Fruit fly (Drosophila melanogaster) whole organism, adult: ENCODE data around the gene cic.

Experiments
- CG11617 ChIP-seq: fragments of 200-800 bp; sonication (Bioruptor generic); optimal IDR thresholded peaks from 2 replicates; lab custom pipeline; 2017; ENCODE audit warnings: mild to moderate bottlenecking, missing biosample characterization, missing genetic modification reagents, missing genetic modification characterization
- CG12768 ChIP-seq: fragments of 200-800 bp; sonication (Bioruptor generic); optimal IDR thresholded peaks from 2 replicates; lab custom pipeline; 2017; ENCODE audit warnings: missing biosample characterization, missing genetic modification characterization, mild to moderate bottlenecking, moderate library complexity, missing genetic modification reagents
- CG14711 ChIP-seq: fragments of 200-800 bp; sonication (Bioruptor generic); optimal IDR thresholded peaks from 2 replicates; lab custom pipeline; 2018; ENCODE audit warnings: missing biosample characterization, mild to moderate bottlenecking, missing genetic modification characterization, moderate library complexity
- CG1620 ChIP-seq: fragments of 200-800 bp; sonication (Bioruptor generic); optimal IDR thresholded peaks from 2 replicates; lab custom pipeline; 2016; ENCODE audit warnings: missing biosample characterization, missing genetic modification characterization
- CG33017 ChIP-seq: fragments of 200-800 bp; sonication (Bioruptor generic); optimal IDR thresholded peaks from 2 replicates; lab custom pipeline; 2018; ENCODE audit warnings: missing biosample characterization, mild to moderate bottlenecking, missing genetic modification characterization, moderate library complexity
- CG5204 ChIP-seq: fragments of 200-800 bp; sonication (Bioruptor generic); optimal IDR thresholded peaks from 2 replicates; lab custom pipeline; 2016; ENCODE audit warnings: missing biosample characterization, missing genetic modification characterization
- CG7045 ChIP-seq: fragments of 200-800 bp; sonication (Bioruptor generic); optimal IDR thresholded peaks from 2 replicates; lab custom pipeline; 2017; ENCODE audit warnings: missing biosample characterization, mild to moderate bottlenecking, missing genetic modification characterization
- CG7101 ChIP-seq: fragments of 200-800 bp; sonication (Bioruptor generic); optimal IDR thresholded peaks from 2 replicates; lab custom pipeline; 2018; ENCODE audit warnings: missing biosample characterization, mild to moderate bottlenecking, missing genetic modification characterization, moderate library complexity
- Clk ChIP-seq: fragments of 200-800 bp; sonication (Bioruptor generic); optimal IDR thresholded peaks from 2 replicates; lab custom pipeline; 2017; ENCODE audit warnings: missing biosample characterization, missing genetic modification characterization
- Crg-1 ChIP-seq: fragments of 200-800 bp; sonication (Bioruptor generic); optimal IDR thresholded peaks from 2 replicates; lab custom pipeline; 2016; ENCODE audit warnings: missing biosample characterization, missing genetic modification characterization
- Hr96 ChIP-seq: fragments of 200-800 bp; sonication (Bioruptor generic); optimal IDR thresholded peaks from 2 replicates; lab custom pipeline; 2016; ENCODE audit warnings: missing biosample characterization, missing genetic modification characterization
- Mnt ChIP-seq: fragments of 200-800 bp; sonication (Bioruptor generic); optimal IDR thresholded peaks from 2 replicates; lab custom pipeline; 2016; ENCODE audit warnings: missing biosample characterization, mild to moderate bottlenecking, missing genetic modification characterization
- bab1 ChIP-seq: fragments of 200-800 bp; sonication (Bioruptor generic); optimal IDR thresholded peaks from 3 replicates; lab custom pipeline; 2019; ENCODE audit warnings: missing biosample characterization, mild to moderate bottlenecking, missing genetic modification characterization, moderate library complexity
- cic ChIP-seq: fragments of 200-800 bp; sonication (Bioruptor generic); optimal IDR thresholded peaks from 2 replicates; lab custom pipeline; 2017; ENCODE audit warnings: missing biosample characterization, mild to moderate bottlenecking, missing genetic modification characterization, moderate library complexity
- cnc ChIP-seq, 2 experiments: fragments of >200 bp; optimal IDR thresholded peaks; 2 replicates each; lab custom pipeline; 2017
- kay ChIP-seq: fragments of 200-800 bp; sonication (Bioruptor generic); peaks from one replicate; lab custom pipeline; 2016; ENCODE audit warnings: missing biosample characterization, missing genetic modification characterization, borderline replicate concordance
- ovo ChIP-seq: fragments of 200-800 bp; sonication (Bioruptor generic); optimal IDR thresholded peaks from 2 replicates; lab custom pipeline; 2016; ENCODE audit warnings: missing biosample characterization, missing genetic modification characterization
- pad ChIP-seq: fragments of 200-800 bp; sonication (Bioruptor generic); optimal IDR thresholded peaks from 3 replicates; lab custom pipeline; 2017; ENCODE audit warnings: missing biosample characterization, missing genetic modification characterization, mild to moderate bottlenecking, moderate library complexity, missing genetic modification reagents
- tj ChIP-seq: fragments of 200-800 bp; sonication (Bioruptor generic); optimal IDR thresholded peaks from 3 replicates; lab custom pipeline; 2017; ENCODE audit warnings: missing biosample characterization, mild to moderate bottlenecking, missing genetic modification characterization, moderate library complexity
- toe ChIP-seq: fragments of 200-800 bp; sonication (Bioruptor generic); optimal IDR thresholded peaks from 2 replicates; lab custom pipeline; 2016; ENCODE audit warnings: missing biosample characterization, missing genetic modification characterization

cic gene

DNA sequence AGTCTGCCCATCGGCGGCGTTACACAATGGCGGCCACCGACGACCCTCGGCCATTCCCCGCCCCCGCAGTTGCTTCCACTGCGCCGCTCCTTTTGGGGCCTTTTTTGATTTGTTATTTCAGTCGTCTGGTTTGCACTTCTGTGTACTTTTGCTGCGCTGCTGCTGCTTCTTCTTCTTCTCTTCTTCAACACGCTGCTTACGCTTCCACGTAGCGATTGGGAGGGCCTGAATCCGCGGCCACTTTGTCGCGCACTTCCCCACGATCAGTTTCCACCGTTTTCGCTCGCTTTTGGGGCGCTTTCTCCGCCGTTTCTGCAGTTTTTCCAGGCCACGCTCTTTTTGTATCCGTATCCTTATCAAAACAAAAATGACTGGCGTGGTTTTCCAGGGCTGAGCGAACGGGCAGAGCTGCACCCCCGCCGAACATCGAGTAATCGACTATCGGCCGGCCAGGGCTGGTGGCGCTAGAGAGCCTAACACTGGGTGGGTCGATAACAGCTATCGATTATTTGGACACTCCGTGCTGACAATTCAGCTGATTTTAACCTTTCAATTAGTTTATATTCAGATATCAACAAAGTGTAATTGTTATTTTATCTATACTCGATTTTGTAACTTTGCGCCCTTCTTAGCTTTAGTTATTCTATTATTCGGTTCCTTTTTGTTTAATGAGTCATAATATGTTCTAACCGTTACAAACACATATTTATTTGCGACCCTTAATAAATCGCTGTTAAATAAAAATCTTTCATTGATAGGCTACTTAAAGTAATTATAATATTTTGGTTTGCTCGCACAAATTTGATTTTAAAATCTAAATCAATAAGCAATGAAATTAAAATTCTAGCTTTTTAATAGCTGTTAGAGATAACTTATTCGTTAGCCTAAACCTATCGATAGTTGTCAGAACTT, 75.3 kb downstream of the cic start, which contains the start of the genes CG4360 and Sirt2:
TSS of gene CG4360 (minus strand) at position 432 of the 912 bp plus-strand sequence.
TSS of gene Sirt2 (plus strand) at position 894 of the 912 bp plus-strand sequence.
- TF ChIP-seq tj (GFP tag; lab: Kevin White, UChicago) (peak; percentile 66), CG11617 (GFP tag; lab: Kevin White, UChicago) (peak; percentile 55), Hr96 (GFP tag; lab: Kevin White, UChicago) (peak; percentile 66), CG14711 (tag; lab: Kevin White, UChicago) (no peak), CG7045 (GFP tag; lab: Kevin White, UChicago) (peak; percentile 32), pad (GFP tag; lab: Kevin White, UChicago) (peak; percentile 36), CG12768 (GFP tag; lab: Kevin White, UChicago) (peak; percentile 11), ovo (GFP tag; lab: Kevin White, UChicago) (peak; percentile 26), Crg-1 (GFP tag; lab: Kevin White, UChicago) (no peak), CG7101 (tag; lab: Kevin White, UChicago) (peak; percentile 9), Mnt (GFP tag; lab: Kevin White, UChicago) (peak; percentile 92), CG5204 (GFP tag; lab: Kevin White, UChicago) (peak; percentile 45), CG1620 (peak; percentile 69), bab1 (GFP tag; lab: Kevin White, UChicago) (peak; percentile 78), cic (GFP tag; lab: Kevin White, UChicago) (peak; percentile 51), toe (peak; percentile 65), Clk (GFP tag; lab: Kevin White, UChicago) (peak; percentile 65), kay (no peak), CG33017 (no peak), cnc (optimal IDR thresholded peaks at IDR 0.05; lab: Kevin White, UChicago) (peak in 1 of 2 experiments; percentile 5)

DNA sequence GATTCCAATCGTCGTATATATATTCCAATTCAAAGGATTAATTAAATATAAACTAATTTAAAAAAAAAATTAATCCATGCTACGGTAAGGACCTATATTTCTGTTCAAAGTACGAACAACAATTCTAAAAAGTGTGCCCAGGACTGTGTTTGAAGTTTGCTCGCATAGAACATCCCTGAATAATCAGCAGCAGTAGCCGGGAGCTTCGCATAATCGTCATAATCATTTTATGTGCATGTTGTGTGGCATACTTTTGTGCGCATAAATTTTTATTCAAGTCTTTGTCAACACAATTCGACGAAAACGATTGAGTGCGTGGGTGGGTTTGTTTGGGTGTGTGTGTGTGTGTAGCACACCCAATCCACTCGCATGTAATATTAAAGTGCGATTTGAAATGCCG, 80.1 kb downstream of the cic start:
- no peak for TF ChIP-seq CG1620
- TF ChIP-seq CG14711 (tag; lab: Kevin White, UChicago), result no peak
- no peak for TF ChIP-seq cic (GFP tag; lab: Kevin White, UChicago)
- no peak for TF ChIP-seq Mnt (GFP tag; lab: Kevin White, UChicago)
- TF ChIP-seq Crg-1 (GFP tag; lab: Kevin White, UChicago), result no peak
- no peak for TF ChIP-seq CG7045 (GFP tag; lab: Kevin White, UChicago)
- TF ChIP-seq Hr96 (GFP tag; lab: Kevin White, UChicago), result no peak
- no peak for TF ChIP-seq ovo (GFP tag; lab: Kevin White, UChicago)
- TF ChIP-seq toe, result no peak
- TF ChIP-seq kay, result no peak
- TF ChIP-seq cnc (optimal IDR thresholded peaks at IDR 0.05; lab: Kevin White, UChicago), result no peak
- TF ChIP-seq tj (GFP tag; lab: Kevin White, UChicago), result no peak
- TF ChIP-seq CG12768 (GFP tag; lab: Kevin White, UChicago), result no peak
- TF ChIP-seq Clk (GFP tag; lab: Kevin White, UChicago), result no peak
- no peak for TF ChIP-seq bab1 (GFP tag; lab: Kevin White, UChicago)
- no peak for TF ChIP-seq CG7101 (tag; lab: Kevin White, UChicago)
- TF ChIP-seq CG5204 (GFP tag; lab: Kevin White, UChicago), result no peak
- no peak for TF ChIP-seq CG33017

- TF ChIP-seq CG33017 (no peak), CG11617 (GFP tag; lab: Kevin White, UChicago) (no peak), cic (GFP tag; lab: Kevin White, UChicago) (no peak), Mnt (GFP tag; lab: Kevin White, UChicago) (no peak), Clk (GFP tag; lab: Kevin White, UChicago) (no peak), toe (no peak), Hr96 (GFP tag; lab: Kevin White, UChicago) (no peak), Crg-1 (GFP tag; lab: Kevin White, UChicago) (no peak), pad (GFP tag; lab: Kevin White, UChicago) (no peak), CG7101 (tag; lab: Kevin White, UChicago) (no peak), CG14711 (tag; lab: Kevin White, UChicago) (no peak), CG5204 (GFP tag; lab: Kevin White, UChicago) (no peak), ovo (GFP tag; lab: Kevin White, UChicago) (no peak), kay (no peak), tj (GFP tag; lab: Kevin White, UChicago) (no peak)
Measured at dm6 chr3R:20338673-20339072, 86.1 kb downstream of the cic start, which contains the start of gene Ir92a. Gene Ir92a, plus strand, starts transcription at chr3R:20338973.

DNA sequence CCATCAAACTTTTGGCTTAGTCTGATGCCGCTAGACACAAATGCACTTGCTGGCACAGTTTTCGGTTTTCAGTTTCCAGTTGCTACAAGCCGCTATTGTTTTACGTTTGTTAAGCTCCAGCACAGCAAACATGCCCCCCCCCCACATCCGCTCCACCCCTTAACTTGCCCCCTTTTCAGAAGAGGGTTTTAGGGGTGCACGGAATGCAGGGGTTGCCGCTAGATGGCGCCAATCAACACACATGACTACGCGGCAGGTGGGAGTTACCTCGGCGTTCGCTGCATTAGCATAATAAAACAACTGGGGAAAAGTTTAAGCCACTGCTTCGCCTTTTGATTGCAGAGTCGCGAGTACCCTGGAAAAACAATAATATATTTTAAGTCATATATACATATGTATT, 94.3 kb downstream of the cic start:
- TF ChIP-seq cic (GFP tag; lab: Kevin White, UChicago), result no peak
- TF ChIP-seq kay, result no peak
- TF ChIP-seq Crg-1 (GFP tag; lab: Kevin White, UChicago), result no peak
- no peak for TF ChIP-seq CG1620
- no peak for TF ChIP-seq CG7101 (tag; lab: Kevin White, UChicago)
- no peak for TF ChIP-seq Clk (GFP tag; lab: Kevin White, UChicago)
- TF ChIP-seq CG33017, result no peak
- TF ChIP-seq cnc (optimal IDR thresholded peaks at IDR 0.05; lab: Kevin White, UChicago), result no peak
- no peak for TF ChIP-seq CG12768 (GFP tag; lab: Kevin White, UChicago)
- no peak for TF ChIP-seq tj (GFP tag; lab: Kevin White, UChicago)
- no peak for TF ChIP-seq CG7045 (GFP tag; lab: Kevin White, UChicago)
- no peak for TF ChIP-seq toe

DNA sequence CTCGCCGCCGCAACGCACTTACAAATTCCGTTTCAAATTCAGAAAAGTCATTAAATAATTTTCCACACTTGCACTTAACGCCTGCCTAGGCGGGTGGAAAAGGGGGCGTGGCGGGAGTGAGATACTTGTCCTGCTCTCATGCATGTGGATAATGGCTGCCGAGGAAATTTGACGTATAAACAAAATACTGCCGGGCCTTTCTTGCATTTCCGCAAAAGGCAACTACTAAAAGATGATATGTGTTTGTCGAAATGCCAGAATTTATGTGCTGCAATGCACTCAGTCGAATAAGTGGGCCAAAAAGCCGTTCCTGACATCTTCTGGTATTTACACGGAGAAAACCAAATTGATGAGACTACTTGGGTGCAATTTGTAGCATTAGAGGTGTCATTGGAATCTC, 97.7 kb downstream of the cic start:
- TF ChIP-seq ovo (GFP tag; lab: Kevin White, UChicago), result no peak
- TF ChIP-seq Mnt (GFP tag; lab: Kevin White, UChicago), result no peak
- TF ChIP-seq tj (GFP tag; lab: Kevin White, UChicago), result no peak
- TF ChIP-seq CG12768 (GFP tag; lab: Kevin White, UChicago), result no peak
- no peak for TF ChIP-seq Crg-1 (GFP tag; lab: Kevin White, UChicago)
- no peak for TF ChIP-seq CG14711 (tag; lab: Kevin White, UChicago)
- TF ChIP-seq Hr96 (GFP tag; lab: Kevin White, UChicago), result no peak
- TF ChIP-seq kay, result no peak
